Worm (Caenorhabditis elegans): Measurements from ENCODE around the gene zip-3.

ce11 chrII:13961567-13961966 is 4.3 kb upstream of the zip-3 start:
- no peak for TF ChIP-seq ama-1 (optimal IDR thresholded peaks at IDR 0.05)
- TF ChIP-seq ztf-16 (tag; optimal IDR thresholded peaks at IDR 0.05), result no peak
- TF ChIP-seq ceh-30 (tag; optimal IDR thresholded peaks at IDR 0.05), result no peak
- TF ChIP-seq sox-4 (tag; optimal IDR thresholded peaks at IDR 0.05), result no peak
- TF ChIP-seq hlh-8 (tag; optimal IDR thresholded peaks at IDR 0.05), result no peak
- TF ChIP-seq dve-1 (tag; optimal IDR thresholded peaks at IDR 0.05), result no peak
- TF ChIP-seq pqm-1 (tag; optimal IDR thresholded peaks at IDR 0.05), result no peak
- no peak for TF ChIP-seq fkh-10 (GFP tag; optimal IDR thresholded peaks at IDR 0.05)
- TF ChIP-seq npax-4 (tag; optimal IDR thresholded peaks at IDR 0.05), result no peak
- no peak for TF ChIP-seq pros-1 (tag; optimal IDR thresholded peaks at IDR 0.05)
- no peak for TF ChIP-seq tbx-2 (tag; optimal IDR thresholded peaks at IDR 0.05)
- TF ChIP-seq hlh-15 (tag; optimal IDR thresholded peaks at IDR 0.05), result no peak
- no peak for TF ChIP-seq tbx-7 (tag; optimal IDR thresholded peaks at IDR 0.05)

Measured in whole organism, late embryonic.